Fruit fly (Drosophila melanogaster) whole organism, wandering third instar larva: ENCODE data around the gene CG7367.

ENCODE experiments used
- CG32264 ChIP-seq: fragments of 200-800 bp; sonication (Bioruptor generic); optimal IDR thresholded peaks from 2 replicates; lab custom pipeline; 2016; ENCODE audit warnings: missing biosample characterization, missing genetic modification characterization
- CG9705 ChIP-seq: fragments of 200-800 bp; sonication (Bioruptor generic); optimal IDR thresholded peaks from 2 replicates; lab custom pipeline; 2018; ENCODE audit warnings: missing biosample characterization, mild to moderate bottlenecking, missing genetic modification characterization
- CrebA ChIP-seq: fragments of 200-800 bp; sonication (Bioruptor generic); optimal IDR thresholded peaks from 2 replicates; lab custom pipeline; 2016; ENCODE audit warnings: missing biosample characterization, mild to moderate bottlenecking, missing genetic modification characterization, borderline replicate concordance
- Dif ChIP-seq: fragments of 200-275, 200-300 bp; sonication (Bioruptor generic); optimal IDR thresholded peaks from 2 replicates; lab custom pipeline; 2018; ENCODE audit warnings: missing biosample characterization, missing genetic modification characterization; ENCODE audit not compliant: partially characterized antibody
- HLH106 ChIP-seq: fragments of 200-800 bp; optimal IDR thresholded peaks from 3 replicates; lab custom pipeline; 2019; ENCODE audit warnings: missing biosample characterization, mild to moderate bottlenecking, missing genetic modification characterization, moderate library complexity
- Hnf4 ChIP-seq: fragments of 200-800 bp; sonication (Bioruptor generic); optimal IDR thresholded peaks from 2 replicates; lab custom pipeline; 2016; ENCODE audit warnings: missing biosample characterization, mild to moderate bottlenecking, missing genetic modification characterization
- Hr78 ChIP-seq: fragments of >200 bp; optimal IDR thresholded peaks from 2 replicates; lab custom pipeline; 2017; ENCODE audit warnings: missing biosample characterization, missing genetic modification characterization
- Hr83 ChIP-seq: fragments of 200-300 bp; sonication (Bioruptor generic); optimal IDR thresholded peaks from 2 replicates; lab custom pipeline; 2016; ENCODE audit warnings: missing biosample characterization, mild to moderate bottlenecking, missing genetic modification characterization, moderate library complexity; ENCODE audit not compliant: poor library complexity, severe bottlenecking
- Jra ChIP-seq: sonication (Bioruptor generic); optimal IDR thresholded peaks from 2 replicates; lab custom pipeline; 2016; ENCODE audit warnings: missing biosample characterization, missing genetic modification characterization
- Mio ChIP-seq: sonication (Bioruptor generic); optimal IDR thresholded peaks from 2 replicates; lab custom pipeline; 2016; ENCODE audit warnings: missing biosample characterization, missing genetic modification characterization
- Myc ChIP-seq: fragments of >200 bp; optimal IDR thresholded peaks from 2 replicates; lab custom pipeline; 2017
- N ChIP-seq: fragments of >200 bp; optimal IDR thresholded peaks from 2 replicates; lab custom pipeline; 2018; ENCODE audit warnings: missing biosample characterization, missing external identifiers, missing genetic modification characterization
- OdsH ChIP-seq: fragments of 200-800 bp; sonication (Bioruptor generic); optimal IDR thresholded peaks from 2 replicates; lab custom pipeline; 2016; ENCODE audit warnings: missing biosample characterization, mild to moderate bottlenecking, missing genetic modification characterization
- Rel ChIP-seq, 2 experiments: fragments of 200-800 bp; sonication (Bioruptor generic) in 1 of 2; optimal IDR thresholded peaks; 2 replicates in 1 of 2; 3 replicates in 1 of 2; lab custom pipeline; 2016 to 2019; ENCODE audit warnings: mild to moderate bottlenecking in 2 of 2, missing biosample characterization in 2 of 2, missing genetic modification characterization in 2 of 2, moderate library complexity in 1 of 2
- Sp1 ChIP-seq: fragments of 200-800 bp; sonication (Bioruptor generic); optimal IDR thresholded peaks from 3 replicates; lab custom pipeline; 2019; ENCODE audit warnings: missing biosample characterization, mild to moderate bottlenecking, missing genetic modification characterization, moderate library complexity
- br ChIP-seq: fragments of 200-800 bp; sonication (Bioruptor generic); optimal IDR thresholded peaks from 2 replicates; lab custom pipeline; 2016; ENCODE audit warnings: missing biosample characterization, missing genetic modification characterization
- dl ChIP-seq, 2 experiments: fragments of 175-275, 200-275 bp in 1 of 2; fragments of 200-275 bp in 1 of 2; sonication (Bioruptor generic); optimal IDR thresholded peaks; lab custom pipeline; 2018; ENCODE audit warnings: mild to moderate bottlenecking in 2 of 2, missing biosample characterization in 2 of 2, missing genetic modification characterization in 2 of 2, moderate library complexity in 2 of 2; ENCODE audit not compliant: partially characterized antibody in 2 of 2, insufficient read depth in 1 of 2
- dmrt93B ChIP-seq: fragments of 200-800 bp; sonication (Bioruptor generic); optimal IDR thresholded peaks from 2 replicates; lab custom pipeline; 2018; ENCODE audit warnings: missing biosample characterization, mild to moderate bottlenecking, missing genetic modification characterization
- dsf ChIP-seq: sonication (Bioruptor generic); optimal IDR thresholded peaks from 2 replicates; lab custom pipeline; 2016; ENCODE audit warnings: missing biosample characterization, missing genetic modification characterization, borderline replicate concordance
- ey ChIP-seq: fragments of 200-800 bp; sonication (Bioruptor generic); optimal IDR thresholded peaks from 2 replicates; lab custom pipeline; 2016; ENCODE audit warnings: missing biosample characterization, missing genetic modification characterization
- foxo ChIP-seq, 2 experiments: fragments of 200-800 bp; sonication (Bioruptor generic); optimal IDR thresholded peaks; 2 replicates in 1 of 2; 3 replicates in 1 of 2; lab custom pipeline; 2016 to 2017; ENCODE audit warnings: missing biosample characterization in 2 of 2, missing genetic modification characterization in 2 of 2
- fru ChIP-seq: fragments of 200-800 bp; sonication (Bioruptor generic); optimal IDR thresholded peaks from 3 replicates; lab custom pipeline; 2016; ENCODE audit warnings: missing biosample characterization, mild to moderate bottlenecking, missing genetic modification characterization
- h ChIP-seq: fragments of 200-800 bp; sonication (Bioruptor generic); optimal IDR thresholded peaks from 3 replicates; lab custom pipeline; 2016; ENCODE audit warnings: missing biosample characterization, mild to moderate bottlenecking, missing genetic modification characterization
- jim ChIP-seq: fragments of 175-275, 200-325 bp; sonication (Bioruptor generic); optimal IDR thresholded peaks from 2 replicates; lab custom pipeline; 2016; ENCODE audit warnings: missing biosample characterization, mild to moderate bottlenecking, missing genetic modification characterization
- lola ChIP-seq: fragments of >200 bp; optimal IDR thresholded peaks from 2 replicates; lab custom pipeline; 2017; ENCODE audit warnings: missing biosample characterization, missing genetic modification characterization
- pan ChIP-seq: fragments of >200 bp; optimal IDR thresholded peaks from 2 replicates; lab custom pipeline; 2017
- rgr ChIP-seq: fragments of 200-800 bp; sonication (Bioruptor generic); optimal IDR thresholded peaks from 3 replicates; lab custom pipeline; 2016; ENCODE audit warnings: missing biosample characterization, mild to moderate bottlenecking, missing genetic modification characterization
- sage ChIP-seq: fragments of 200-800 bp; sonication (Bioruptor generic); optimal IDR thresholded peaks from 2 replicates; lab custom pipeline; 2016; ENCODE audit warnings: missing biosample characterization, mild to moderate bottlenecking, missing genetic modification characterization
- sv ChIP-seq: fragments of 200-800 bp; sonication (Bioruptor generic); optimal IDR thresholded peaks from 3 replicates; lab custom pipeline; 2016; ENCODE audit warnings: missing biosample characterization, missing genetic modification characterization
- tai ChIP-seq: sonication (Bioruptor generic); optimal IDR thresholded peaks from 2 replicates; lab custom pipeline; 2016; ENCODE audit warnings: missing biosample characterization, missing genetic modification characterization

The CG7367 gene

dm6 chr2L:8000578-8001040, 39.0 kb downstream of the CG7367 start (continued):
- peak; percentile 92 for TF ChIP-seq ey
- TF ChIP-seq Jra (GFP tag; lab: Kevin White, UChicago) = no peak
- TF ChIP-seq CG9705 (GFP tag; lab: Kevin White, UChicago) = peak; percentile 4
- peak; percentile 87 for TF ChIP-seq HLH106
- TF ChIP-seq jim (GFP tag; lab: Kevin White, UChicago) = no peak
- TF ChIP-seq CrebA (GFP tag; lab: Kevin White, UChicago) = no peak
- TF ChIP-seq Rel (GFP tag; optimal IDR thresholded peaks at IDR 0.05; lab: Kevin White, UChicago) = peak; percentile 55
- TF ChIP-seq Rel (tag; optimal IDR thresholded peaks at IDR 0.05; lab: Kevin White, UChicago) = peak; percentile 24
- TF ChIP-seq Sp1 (GFP tag; lab: Kevin White, UChicago) = peak; percentile 80

- TF ChIP-seq Hnf4 (GFP tag; lab: Kevin White, UChicago) (peak; percentile 71), jim (GFP tag; lab: Kevin White, UChicago) (no peak), foxo (GFP tag; optimal IDR thresholded peaks at IDR 0.05; lab: Kevin White, UChicago) (peak in 1 of 2 experiments; percentile 19), HLH106 (no peak), Rel (GFP tag; optimal IDR thresholded peaks at IDR 0.05; lab: Kevin White, UChicago) (no peak), Rel (tag; optimal IDR thresholded peaks at IDR 0.05; lab: Kevin White, UChicago) (peak; percentile 52), h (GFP tag; lab: Kevin White, UChicago) (no peak), Mio (GFP tag; lab: Kevin White, UChicago) (no peak), Myc (peak; percentile 25), br (GFP tag; lab: Kevin White, UChicago) (peak; percentile 21), Jra (GFP tag; lab: Kevin White, UChicago) (no peak), OdsH (GFP tag; lab: Kevin White, UChicago) (peak; percentile 31), fru (GFP tag; lab: Kevin White, UChicago) (peak; percentile 32), rgr (GFP tag; lab: Kevin White, UChicago) (peak; percentile 43), sage (GFP tag; lab: Kevin White, UChicago) (no peak), dsf (GFP tag; lab: Kevin White, UChicago) (no peak), Dif (GFP tag; lab: Kevin White, UChicago) (peak; percentile 11), Sp1 (GFP tag; lab: Kevin White, UChicago) (peak; percentile 54), tai (GFP tag; lab: Kevin White, UChicago) (peak; percentile 55)
Observed at dm6 chr2L:7998655-7999054, 40.9 kb downstream of the CG7367 start, which contains the start of gene Sirup. Sirup (plus strand) TSS chr2L:7998869.

dm6 chr2L:7998080-7998457, 41.5 kb downstream of the CG7367 start, which contains the start of gene CG7227:
CG7227 (minus strand) TSS chr2L:7998151.
- TF ChIP-seq Dif (GFP tag; lab: Kevin White, UChicago) (no peak), OdsH (GFP tag; lab: Kevin White, UChicago) (no peak), dmrt93B (no peak), lola (no peak), br (GFP tag; lab: Kevin White, UChicago) (no peak), N (GFP tag; lab: Kevin White, UChicago) (no peak), Sp1 (GFP tag; lab: Kevin White, UChicago) (no peak), rgr (GFP tag; lab: Kevin White, UChicago) (no peak), Mio (GFP tag; lab: Kevin White, UChicago) (no peak), pan (lab: Kevin White, UChicago) (no peak), Jra (GFP tag; lab: Kevin White, UChicago) (no peak), Hr78 (GFP tag; lab: Kevin White, UChicago) (no peak)

dm6 chr2L:7997290-7998079, 42.1 kb downstream of the CG7367 start:
- TF ChIP-seq OdsH (GFP tag; lab: Kevin White, UChicago) = no peak
- no peak for TF ChIP-seq dmrt93B
- no peak for TF ChIP-seq ey
- no peak for TF ChIP-seq Hr83 (GFP tag; lab: Kevin White, UChicago)
- TF ChIP-seq dsf (GFP tag; lab: Kevin White, UChicago) = no peak
- TF ChIP-seq CG32264 (GFP tag; lab: Kevin White, UChicago) = no peak
- no peak for TF ChIP-seq jim (GFP tag; lab: Kevin White, UChicago)
- TF ChIP-seq rgr (GFP tag; lab: Kevin White, UChicago) = no peak
- TF ChIP-seq sv (GFP tag; lab: Kevin White, UChicago) = no peak
- TF ChIP-seq fru (GFP tag; lab: Kevin White, UChicago) = no peak
- TF ChIP-seq tai (GFP tag; lab: Kevin White, UChicago) = no peak
- no peak for TF ChIP-seq Dif (GFP tag; lab: Kevin White, UChicago)
- TF ChIP-seq dl (GFP tag; optimal IDR thresholded peaks at IDR 0.05; lab: Kevin White, UChicago; ENCODE audit: insufficient read depth in 1 of 2, partially characterized antibody in 2 of 2) = no peak
- TF ChIP-seq Hr78 (GFP tag; lab: Kevin White, UChicago) = no peak
- no peak for TF ChIP-seq pan (lab: Kevin White, UChicago)
- TF ChIP-seq Hnf4 (GFP tag; lab: Kevin White, UChicago) = no peak
